Fruit fly (Drosophila melanogaster): Measurements from ENCODE around the gene CG9175.

Gene CG9175

dm6 chr2L:6124815-6125214 is 26.0 kb upstream of the CG9175 start, which contains the start of gene Arpc4 (continued):
- TF ChIP-seq mld (GFP tag; IDR thresholded peaks at IDR 0.05; ENCODE audit: partially characterized antibody), result no peak
- TF ChIP-seq HLH4C (GFP tag; IDR thresholded peaks at IDR 0.05; ENCODE audit: partially characterized antibody), result no peak
- TF ChIP-seq CG12071 (GFP tag; optimal IDR thresholded peaks at IDR 0.05), result no peak
- no peak for TF ChIP-seq twi (tag; optimal IDR thresholded peaks at IDR 0.05)
- TF ChIP-seq NC2β (GFP tag; optimal IDR thresholded peaks at IDR 0.05), result no peak
- no peak for TF ChIP-seq CG6791 (GFP tag; IDR thresholded peaks at IDR 0.05; ENCODE audit: partially characterized antibody)
- TF ChIP-seq Poxn (GFP tag; IDR thresholded peaks at IDR 0.05), result no peak
- TF ChIP-seq CG43689 (GFP tag; IDR thresholded peaks at IDR 0.05), result no peak
- TF ChIP-seq jigr1 (GFP tag; IDR thresholded peaks at IDR 0.05), result peak; percentile 46; the same call in 1 of the 3 replicates
- TF ChIP-seq Aef1 (GFP tag; IDR thresholded peaks at IDR 0.05), result peak; percentile 73
- peak; percentile 10 for TF ChIP-seq p53 (GFP tag; optimal IDR thresholded peaks at IDR 0.05)
- TF ChIP-seq CG34422 (GFP tag; IDR thresholded peaks at IDR 0.05), result peak; percentile 66; the same call in 2 of the 3 replicates
- no peak for TF ChIP-seq D19B (GFP tag; optimal IDR thresholded peaks at IDR 0.05)
- TF ChIP-seq CG14667 (GFP tag; IDR thresholded peaks at IDR 0.05), result peak; percentile 39; the same call in 1 of the 2 replicates
- peak; percentile 52; the same call in 1 of the 2 replicates for TF ChIP-seq ro (GFP tag; IDR thresholded peaks at IDR 0.05)
- no peak for TF ChIP-seq bigmax (GFP tag; optimal IDR thresholded peaks at IDR 0.05)
- no peak for TF ChIP-seq sens-2 (GFP tag; IDR thresholded peaks at IDR 0.05)
- TF ChIP-seq PHDP (tag; optimal IDR thresholded peaks at IDR 0.05), result no peak
- TF ChIP-seq exex (tag; optimal IDR thresholded peaks at IDR 0.05), result no peak
- peak; percentile 58 for TF ChIP-seq CTCF (GFP tag; optimal IDR thresholded peaks at IDR 0.05)
- TF ChIP-seq CG34376 (GFP tag; optimal IDR thresholded peaks at IDR 0.05), result no peak
- no peak for TF ChIP-seq Dfd (GFP tag; optimal IDR thresholded peaks at IDR 0.05)
- no peak for TF ChIP-seq CG4404 (GFP tag; IDR thresholded peaks at IDR 0.05)
- no peak for TF ChIP-seq gt (GFP tag; IDR thresholded peaks at IDR 0.05)
- TF ChIP-seq Lhr (GFP tag; optimal IDR thresholded peaks at IDR 0.05), result peak; percentile 65
- no peak for TF ChIP-seq psq (GFP tag; optimal IDR thresholded peaks at IDR 0.05)
- no peak for TF ChIP-seq CG16815 (GFP tag; optimal IDR thresholded peaks at IDR 0.05)
- peak; percentile 43 for TF ChIP-seq ewg (GFP tag; optimal IDR thresholded peaks at IDR 0.05)
- TF ChIP-seq gcm2 (GFP tag; optimal IDR thresholded peaks at IDR 0.05), result no peak
- TF ChIP-seq bab2 (GFP tag; optimal IDR thresholded peaks at IDR 0.05), result peak; percentile 57
- TF ChIP-seq MTF-1 (GFP tag; optimal IDR thresholded peaks at IDR 0.05; ENCODE audit: borderline replicate concordance), result no peak
- TF ChIP-seq CG8944 (GFP tag; optimal IDR thresholded peaks at IDR 0.05), result peak; percentile 22
- TF ChIP-seq CG2199 (GFP tag; IDR thresholded peaks at IDR 0.05), result 0 out of 3 replicates have a peak, but pooled peaks have one; percentile 37
- TF ChIP-seq CG7745 (tag; optimal IDR thresholded peaks at IDR 0.05), result no peak
- peak; percentile 12 for TF ChIP-seq CG8089 (GFP tag; optimal IDR thresholded peaks at IDR 0.05)
- TF ChIP-seq gsb (GFP tag; IDR thresholded peaks at IDR 0.05), result no peak
- TF ChIP-seq Rfx (GFP tag; IDR thresholded peaks at IDR 0.05), result peak; percentile 82
- no peak for TF ChIP-seq ac (GFP tag; optimal IDR thresholded peaks at IDR 0.05)
- TF ChIP-seq CG12155 (GFP tag; optimal IDR thresholded peaks at IDR 0.05), result peak; percentile 45
- TF ChIP-seq Usf (GFP tag; optimal IDR thresholded peaks at IDR 0.05), result no peak
- TF ChIP-seq CG3065 (GFP tag; optimal IDR thresholded peaks at IDR 0.05), result no peak
- no peak for TF ChIP-seq bcd (GFP tag; optimal IDR thresholded peaks at IDR 0.05)
- peak; percentile 93 for TF ChIP-seq pfk (GFP tag; optimal IDR thresholded peaks at IDR 0.05)
- TF ChIP-seq CG17361 (GFP tag; IDR thresholded peaks at IDR 0.05), result no peak; the same call in 1 of the 3 replicates
- no peak for TF ChIP-seq Opbp (GFP tag; IDR thresholded peaks at IDR 0.05; ENCODE audit: partially characterized antibody)
- peak; percentile 47 for TF ChIP-seq fd96Cb (tag; optimal IDR thresholded peaks at IDR 0.05)
- TF ChIP-seq Fer3 (tag; optimal IDR thresholded peaks at IDR 0.05), result peak; percentile 56
- no peak for TF ChIP-seq Nf-YC (tag; optimal IDR thresholded peaks at IDR 0.05)
- peak; percentile 49; the same call in 1 of the 2 replicates for TF ChIP-seq wdn (GFP tag; IDR thresholded peaks at IDR 0.05)
- no peak for TF ChIP-seq CG4282 (GFP tag; optimal IDR thresholded peaks at IDR 0.05)
- no peak for TF ChIP-seq CG8281 (tag; optimal IDR thresholded peaks at IDR 0.05)
- TF ChIP-seq NfI (GFP tag; optimal IDR thresholded peaks at IDR 0.05), result no peak
